Fruit fly (Drosophila melanogaster) whole organism, embryonic: ENCODE measurements around the gene CG32099.

Experiments
- Asciz ChIP-seq: fragments of 200-800 bp; sonication (Bioruptor generic); optimal IDR thresholded peaks from 2 replicates; lab custom pipeline; 2017; ENCODE audit warnings: missing biosample characterization, mild to moderate bottlenecking, missing genetic modification characterization, missing genetic modification reagents
- BEAF-32 ChIP-seq: fragments of 200-800 bp; sonication (Bioruptor generic); optimal IDR thresholded peaks from 3 replicates; lab custom pipeline; 2017; ENCODE audit warnings: missing biosample characterization, missing genetic modification characterization, mild to moderate bottlenecking, moderate library complexity, missing genetic modification reagents
- Blimp-1 ChIP-seq: fragments of 200-800 bp; sonication (Bioruptor generic); optimal IDR thresholded peaks from 3 replicates; lab custom pipeline; 2018; ENCODE audit warnings: missing biosample characterization, missing genetic modification characterization, mild to moderate bottlenecking, moderate library complexity, missing genetic modification reagents
- Bteb2 ChIP-seq: fragments of 200-800 bp; sonication (Bioruptor generic); optimal IDR thresholded peaks from 2 replicates; lab custom pipeline; 2016; ENCODE audit warnings: missing biosample characterization, missing genetic modification characterization
- CG1024 ChIP-seq: fragments of 200-800 bp; sonication (Bioruptor generic); IDR thresholded peaks from 2 replicates; pipeline ENCODE4 v1.3.6; 2022; ENCODE audit warnings: missing biosample characterization, missing genetic modification characterization
- CG10267 ChIP-seq: fragments of 200-800 bp; sonication (Bioruptor generic); optimal IDR thresholded peaks from 2 replicates; lab custom pipeline; 2018; ENCODE audit warnings: missing biosample characterization, mild to moderate bottlenecking, missing genetic modification characterization, moderate library complexity
- CG10979 ChIP-seq: fragments of 200-800 bp; sonication (Bioruptor generic); optimal IDR thresholded peaks from 2 replicates; lab custom pipeline; 2018; ENCODE audit warnings: missing biosample characterization, mild to moderate bottlenecking, missing genetic modification characterization, moderate library complexity
- CG11696 ChIP-seq: fragments of 200-800 bp; sonication (Bioruptor generic); IDR thresholded peaks from 2 replicates; pipeline ENCODE4 v1.3.6; 2022; ENCODE audit warnings: missing biosample characterization, missing genetic modification characterization
- CG14014 ChIP-seq: fragments of 200-800 bp; sonication (Bioruptor generic); IDR thresholded peaks from 2 replicates; pipeline ENCODE4 v1.3.6; 2022; ENCODE audit warnings: missing biosample characterization, missing genetic modification characterization
- CG15601 ChIP-seq: fragments of 200-800 bp; sonication (Bioruptor generic); optimal IDR thresholded peaks from 3 replicates; lab custom pipeline; 2019; ENCODE audit warnings: missing biosample characterization, mild to moderate bottlenecking, missing genetic modification characterization, moderate library complexity
- CG17361 ChIP-seq: fragments of 200-800 bp; sonication (Bioruptor generic); IDR thresholded peaks from 3 replicates; pipeline ENCODE4 v1.3.6; 2022; ENCODE audit warnings: missing biosample characterization, missing genetic modification characterization
- CG33213 ChIP-seq: fragments of 200-800 bp; sonication (Bioruptor generic); optimal IDR thresholded peaks from 3 replicates; lab custom pipeline; 2016; ENCODE audit warnings: missing biosample characterization, missing genetic modification characterization
- CG3407 ChIP-seq: fragments of 200-800 bp; sonication (Bioruptor generic); optimal IDR thresholded peaks from 2 replicates; lab custom pipeline; 2018; ENCODE audit warnings: missing biosample characterization, mild to moderate bottlenecking, missing genetic modification characterization
- CG3726 ChIP-seq: fragments of 200-800 bp; sonication (Bioruptor generic); IDR thresholded peaks from 3 replicates; pipeline ENCODE4, ENCODE4 v1.3.6; 2022; ENCODE audit warnings: missing biosample characterization, missing genetic modification characterization
- CG3838 ChIP-seq: fragments of 200-800 bp; sonication (Bioruptor generic); optimal IDR thresholded peaks from 3 replicates; lab custom pipeline; 2016; ENCODE audit warnings: missing biosample characterization, missing genetic modification characterization
- CG43689 ChIP-seq: fragments of 200-800 bp; sonication (Bioruptor generic); IDR thresholded peaks from 2 replicates; pipeline ENCODE4 v1.3.6; 2022; ENCODE audit warnings: missing biosample characterization, missing genetic modification characterization
- CG8765 ChIP-seq: fragments of 200-800 bp; sonication (Bioruptor generic); IDR thresholded peaks from 2 replicates; pipeline ENCODE4 v1.3.6; 2022; ENCODE audit warnings: missing biosample characterization, missing genetic modification characterization
- CG9437 ChIP-seq: fragments of 200-800 bp; sonication (Bioruptor generic); optimal IDR thresholded peaks from 2 replicates; lab custom pipeline; 2018; ENCODE audit warnings: missing biosample characterization, mild to moderate bottlenecking, missing genetic modification characterization
- Dfd ChIP-seq, 2 experiments: fragments of >200 bp; optimal IDR thresholded peaks; 2 replicates each; lab custom pipeline; 2017; ENCODE audit warnings: missing biosample characterization in 2 of 2, missing genetic modification characterization in 2 of 2
- Drgx ChIP-seq: fragments of 200-800 bp; sonication (Bioruptor generic); IDR thresholded peaks from 2 replicates; pipeline ENCODE4 v1.3.6; 2022; ENCODE audit warnings: missing biosample characterization, missing genetic modification characterization
- Lhr ChIP-seq: fragments of 200-800 bp; sonication (Bioruptor generic); optimal IDR thresholded peaks from 3 replicates; lab custom pipeline; 2017; ENCODE audit warnings: mild to moderate bottlenecking, missing biosample characterization, missing genetic modification reagents, missing genetic modification characterization
- Oaz ChIP-seq: fragments of 200-800 bp; sonication (Bioruptor generic); IDR thresholded peaks from 2 replicates; pipeline ENCODE4 v1.3.6; 2022; ENCODE audit warnings: missing biosample characterization, missing genetic modification characterization
- Oli ChIP-seq: fragments of 200-800 bp; sonication (Bioruptor generic); optimal IDR thresholded peaks from 2 replicates; lab custom pipeline; 2018; ENCODE audit warnings: missing biosample characterization, mild to moderate bottlenecking, missing genetic modification characterization, moderate library complexity
- Sox100B ChIP-seq: fragments of 200-800 bp; sonication (Bioruptor generic); optimal IDR thresholded peaks from 3 replicates; lab custom pipeline; 2018; ENCODE audit warnings: missing biosample characterization, mild to moderate bottlenecking, missing genetic modification characterization
- Xrp1 ChIP-seq: fragments of 200-800 bp; sonication (Bioruptor generic); IDR thresholded peaks from 2 replicates; pipeline ENCODE4 v1.3.6; 2022; ENCODE audit warnings: missing biosample characterization, missing genetic modification characterization
- ase ChIP-seq: fragments of 200-800 bp; sonication (Bioruptor generic); IDR thresholded peaks from 3 replicates; pipeline ENCODE4 v1.3.6; 2022; ENCODE audit warnings: missing biosample characterization, missing genetic modification characterization
- bsh ChIP-seq, 2 experiments: fragments of 200-800 bp; sonication (Bioruptor generic); optimal IDR thresholded peaks; 2 replicates each; lab custom pipeline; 2017 to 2018; ENCODE audit warnings: mild to moderate bottlenecking in 2 of 2, missing biosample characterization in 2 of 2, missing genetic modification characterization in 2 of 2, moderate library complexity in 1 of 2
- chinmo ChIP-seq: fragments of 200-800 bp; sonication (Bioruptor generic); IDR thresholded peaks from 4 replicates; pipeline ENCODE4 v1.3.6; 2022; ENCODE audit warnings: missing biosample characterization, missing genetic modification characterization; ENCODE audit not compliant: partially characterized antibody
- ci ChIP-seq: fragments of 200-800 bp; sonication (Bioruptor generic); IDR thresholded peaks from 3 replicates; pipeline ENCODE4 v1.3.6; 2022; ENCODE audit warnings: missing biosample characterization, missing genetic modification characterization
- crol ChIP-seq: fragments of 200-800 bp; sonication (Bioruptor generic); IDR thresholded peaks from 2 replicates; pipeline ENCODE4 v1.3.6; 2022; ENCODE audit warnings: missing biosample characterization, missing genetic modification characterization
- dmrt99B ChIP-seq: fragments of 200-800 bp; sonication (Bioruptor generic); optimal IDR thresholded peaks from 2 replicates; lab custom pipeline; 2018; ENCODE audit warnings: missing biosample characterization, mild to moderate bottlenecking, missing genetic modification characterization, moderate library complexity
- en ChIP-seq: fragments of 200-800 bp; sonication (Bioruptor generic); optimal IDR thresholded peaks from 2 replicates; lab custom pipeline; 2016; ENCODE audit warnings: missing biosample characterization, missing genetic modification characterization
- ewg ChIP-seq: fragments of 200-800 bp; sonication (Bioruptor generic); optimal IDR thresholded peaks from 3 replicates; lab custom pipeline; 2017; ENCODE audit warnings: mild to moderate bottlenecking, missing biosample characterization, missing genetic modification reagents, missing genetic modification characterization
- gfzf ChIP-seq: fragments of 200-800 bp; sonication (Bioruptor generic); optimal IDR thresholded peaks from 2 replicates; lab custom pipeline; 2016; ENCODE audit warnings: missing biosample characterization, mild to moderate bottlenecking, missing genetic modification characterization, moderate library complexity
- insv ChIP-seq, 2 experiments: fragments of 200-800 bp; sonication (Bioruptor generic); optimal IDR thresholded peaks; 3 replicates each; lab custom pipeline; 2016 to 2018; ENCODE audit warnings: missing biosample characterization in 2 of 2, missing genetic modification characterization in 2 of 2
- knrl ChIP-seq: fragments of 200-800 bp; sonication (Bioruptor generic); IDR thresholded peaks from 3 replicates; pipeline ENCODE4 v1.3.6; 2022; ENCODE audit warnings: missing biosample characterization, missing genetic modification characterization; ENCODE audit not compliant: partially characterized antibody
- lmd ChIP-seq: fragments of 200-800 bp; sonication (Bioruptor generic); IDR thresholded peaks from 2 replicates; pipeline ENCODE4 v1.3.6; 2022; ENCODE audit warnings: missing biosample characterization, missing genetic modification characterization
- nerfin-2 ChIP-seq: fragments of 200-800 bp; sonication (Bioruptor generic); IDR thresholded peaks from 2 replicates; pipeline ENCODE4 v1.3.6; 2022; ENCODE audit warnings: missing biosample characterization, missing genetic modification characterization; ENCODE audit not compliant: partially characterized antibody
- pb ChIP-seq: fragments of 200-800 bp; sonication (Bioruptor generic); optimal IDR thresholded peaks from 3 replicates; lab custom pipeline; 2016; ENCODE audit warnings: missing biosample characterization, missing genetic modification characterization
- pzg ChIP-seq: fragments of 200-800 bp; sonication (Bioruptor generic); optimal IDR thresholded peaks from 3 replicates; lab custom pipeline; 2018; ENCODE audit warnings: missing biosample characterization, mild to moderate bottlenecking, missing genetic modification characterization, moderate library complexity
- ro ChIP-seq: fragments of 200-800 bp; sonication (Bioruptor generic); IDR thresholded peaks from 2 replicates; pipeline ENCODE4 v1.3.6; 2022; ENCODE audit warnings: missing biosample characterization, missing genetic modification characterization
- sens ChIP-seq: fragments of 200-800 bp; sonication (Bioruptor generic); peaks from one replicate; lab custom pipeline; 2016; ENCODE audit warnings: missing biosample characterization, missing genetic modification characterization
- sqz ChIP-seq: fragments of 200-800 bp; sonication (Bioruptor generic); optimal IDR thresholded peaks from 3 replicates; lab custom pipeline; 2018; ENCODE audit warnings: missing biosample characterization, mild to moderate bottlenecking, missing genetic modification characterization
- sr ChIP-seq: fragments of 200-800 bp; sonication (Bioruptor generic); IDR thresholded peaks from 3 replicates; pipeline ENCODE4 v1.3.6; 2022; ENCODE audit warnings: missing biosample characterization, missing genetic modification characterization
- tap ChIP-seq: fragments of 200-800 bp; optimal IDR thresholded peaks from 3 replicates; lab custom pipeline; 2019; ENCODE audit warnings: missing biosample characterization, mild to moderate bottlenecking, missing genetic modification characterization, moderate library complexity
- tup ChIP-seq: fragments of 200-800 bp; sonication (Bioruptor generic); optimal IDR thresholded peaks from 2 replicates; lab custom pipeline; 2016; ENCODE audit warnings: missing biosample characterization, mild to moderate bottlenecking, missing genetic modification characterization, moderate library complexity
- vvl ChIP-seq: fragments of 200-800 bp; sonication (Bioruptor generic); IDR thresholded peaks from 2 replicates; pipeline ENCODE4 v1.3.6; 2022; ENCODE audit warnings: missing biosample characterization, missing genetic modification characterization
- wek ChIP-seq: fragments of 200-800 bp; sonication (Bioruptor generic); optimal IDR thresholded peaks from 3 replicates; lab custom pipeline; 2018; ENCODE audit warnings: missing biosample characterization, mild to moderate bottlenecking, missing genetic modification characterization, moderate library complexity
- z ChIP-seq: fragments of 200-800 bp; sonication (Bioruptor generic); IDR thresholded peaks from 3 replicates; pipeline ENCODE4 v1.3.6; 2022; ENCODE audit warnings: missing biosample characterization, missing genetic modification characterization
- zfh1 ChIP-seq: fragments of 200-800 bp; sonication (Bioruptor generic); IDR thresholded peaks from 3 replicates; pipeline ENCODE4 v1.3.6; 2022; ENCODE audit warnings: missing biosample characterization, missing genetic modification characterization

Gene CG32099

dm6 chr3L:12107378-12107777 lies 41.7 kb upstream of the CG32099 start (continued):
- TF ChIP-seq Oli (tag; lab: Kevin White, UChicago) (no peak), sqz (GFP tag; lab: Kevin White, UChicago) (peak; percentile 70), chinmo (GFP tag; lab: Robert Waterston, UW) (0 out of 4 replicates have a peak, but pooled peaks have one; percentile 62), CG15601 (tag; lab: Kevin White, UChicago) (no peak), CG3838 (no peak), tup (GFP tag; lab: Kevin White, UChicago) (no peak), vvl (GFP tag; lab: Robert Waterston, UW) (peak; percentile 53; the same call in 1 of the 2 replicates), CG14014 (no peak), CG9437 (GFP tag; lab: Kevin White, UChicago) (no peak), pb (no peak), BEAF-32 (GFP tag; lab: Kevin White, UChicago) (no peak)

DNA sequence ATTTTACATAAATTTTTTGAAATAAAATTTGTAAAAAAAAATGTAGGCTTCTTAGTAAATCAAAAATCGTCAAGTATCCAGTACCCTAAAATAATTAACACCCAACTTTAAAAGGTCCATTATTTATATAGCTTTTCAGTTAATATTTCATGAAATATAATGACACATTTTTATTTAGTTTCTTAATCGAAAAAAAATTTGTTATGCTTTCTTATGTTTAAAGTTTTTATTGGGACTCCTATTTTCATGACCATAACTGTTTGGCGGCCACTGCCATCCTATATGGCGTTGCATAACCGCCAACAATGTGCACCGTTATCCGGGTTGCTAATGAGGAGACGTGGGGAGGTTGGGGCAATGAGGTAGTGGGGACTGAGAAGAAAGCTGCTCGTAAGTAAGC lies 40.6 kb upstream of the CG32099 start:
- no peak for TF ChIP-seq en (GFP tag; lab: Kevin White, UChicago)
- TF ChIP-seq CG3726 (GFP tag; lab: Robert Waterston, UW), result no peak
- no peak for TF ChIP-seq wek (GFP tag; lab: Kevin White, UChicago)
- TF ChIP-seq gfzf (GFP tag; lab: Kevin White, UChicago), result no peak
- peak; percentile 58 for TF ChIP-seq CG11696
- TF ChIP-seq ci, result peak; percentile 20; the same call in 1 of the 3 replicates
- TF ChIP-seq CG1024, result no peak
- TF ChIP-seq dmrt99B, result peak; percentile 21
- peak; percentile 44 for TF ChIP-seq sens
- peak; percentile 30 for TF ChIP-seq Blimp-1 (GFP tag; lab: Kevin White, UChicago)
- TF ChIP-seq nerfin-2, result no peak
- no peak for TF ChIP-seq knrl
- TF ChIP-seq sr (GFP tag; lab: Robert Waterston, UW), result no peak
- no peak for TF ChIP-seq CG33213 (GFP tag; lab: Kevin White, UChicago)
- TF ChIP-seq CG10267, result peak; percentile 5
- TF ChIP-seq z (GFP tag; lab: Robert Waterston, UW), result no peak
- no peak for TF ChIP-seq lmd
- TF ChIP-seq Dfd (GFP tag; optimal IDR thresholded peaks at IDR 0.05; lab: Kevin White, UChicago), result no peak
- TF ChIP-seq CG9437 (GFP tag; lab: Kevin White, UChicago), result no peak
- TF ChIP-seq pzg (GFP tag; lab: Kevin White, UChicago), result no peak
- TF ChIP-seq ase (GFP tag; lab: Robert Waterston, UW), result no peak
- TF ChIP-seq CG10979 (tag; lab: Kevin White, UChicago), result peak; percentile 37
- no peak for TF ChIP-seq ewg
- no peak for TF ChIP-seq Lhr (GFP tag; lab: Kevin White, UChicago)
- 0 out of 3 replicates have a peak, but pooled peaks have one; percentile 18 for TF ChIP-seq zfh1
- TF ChIP-seq CG8765, result no peak
- TF ChIP-seq Bteb2 (GFP tag; lab: Kevin White, UChicago), result no peak
- no peak for TF ChIP-seq Oaz (GFP tag; lab: Robert Waterston, UW)
- TF ChIP-seq Xrp1 (GFP tag; lab: Robert Waterston, UW), result 0 out of 2 replicates have a peak, but pooled peaks have one; percentile 11
- TF ChIP-seq, all 482 proteins: peak for 9

- TF ChIP-seq crol (peak; percentile 64), Drgx (GFP tag; lab: Robert Waterston, UW) (peak; percentile 60), Asciz (GFP tag; lab: Kevin White, UChicago) (peak; percentile 4), Xrp1 (GFP tag; lab: Robert Waterston, UW) (peak; percentile 30; the same call in 1 of the 2 replicates), bsh (GFP tag; optimal IDR thresholded peaks at IDR 0.05; lab: Kevin White, UChicago) (peak in 1 of 2 experiments; percentile 32), insv (GFP tag; optimal IDR thresholded peaks at IDR 0.05; lab: Kevin White, UChicago) (no peak), CG3407 (GFP tag; lab: Kevin White, UChicago) (no peak), ro (no peak), tap (tag; lab: Kevin White, UChicago) (no peak), CG43689 (GFP tag; lab: Robert Waterston, UW) (no peak), Sox100B (GFP tag; lab: Kevin White, UChicago) (no peak), CG17361 (0 out of 3 replicates have a peak, but pooled peaks have one; percentile 7)
Observed at dm6 chr3L:12109045-12109632, 39.9 kb upstream of the CG32099 start.
